Fruit fly (Drosophila melanogaster) whole organism, embryonic: ENCODE results near the gene Pdh.

Experiments
- Adf1 ChIP-seq: fragments of 200-800 bp; sonication (Bioruptor generic); IDR thresholded peaks from 2 replicates; pipeline ENCODE4 v1.3.6; 2022; ENCODE audit warnings: missing biosample characterization, missing genetic modification characterization
- Bdp1 ChIP-seq: fragments of 200-800 bp; sonication (Bioruptor generic); optimal IDR thresholded peaks from 3 replicates; lab custom pipeline; 2016; ENCODE audit warnings: missing biosample characterization, missing genetic modification characterization
- CG1024 ChIP-seq: fragments of 200-800 bp; sonication (Bioruptor generic); IDR thresholded peaks from 2 replicates; pipeline ENCODE4 v1.3.6; 2022; ENCODE audit warnings: missing biosample characterization, missing genetic modification characterization
- CG10979 ChIP-seq: fragments of 200-800 bp; sonication (Bioruptor generic); optimal IDR thresholded peaks from 2 replicates; lab custom pipeline; 2018; ENCODE audit warnings: missing biosample characterization, mild to moderate bottlenecking, missing genetic modification characterization, moderate library complexity
- CG11093 ChIP-seq: fragments of 200-800 bp; sonication (Bioruptor generic); IDR thresholded peaks from 3 replicates; pipeline ENCODE4 v1.3.6; 2022; ENCODE audit warnings: missing biosample characterization, missing genetic modification characterization
- CG12299 ChIP-seq: fragments of 200-800 bp; sonication (Bioruptor generic); optimal IDR thresholded peaks from 2 replicates; lab custom pipeline; 2018; ENCODE audit warnings: missing biosample characterization, mild to moderate bottlenecking, missing genetic modification characterization
- CG14710 ChIP-seq: fragments of 200-800 bp; sonication (Bioruptor generic); optimal IDR thresholded peaks from 3 replicates; lab custom pipeline; 2019; ENCODE audit warnings: missing biosample characterization, mild to moderate bottlenecking, missing genetic modification characterization, moderate library complexity
- CG15073 ChIP-seq: fragments of 200-800 bp; sonication (Bioruptor generic); optimal IDR thresholded peaks from 2 replicates; lab custom pipeline; 2016; ENCODE audit warnings: missing biosample characterization, missing genetic modification characterization
- CG15479 ChIP-seq: fragments of 200-800 bp; sonication (Bioruptor generic); optimal IDR thresholded peaks from 3 replicates; lab custom pipeline; 2019; ENCODE audit warnings: missing biosample characterization, mild to moderate bottlenecking, missing genetic modification characterization, moderate library complexity
- CG18599 ChIP-seq: fragments of 200-800 bp; sonication (Bioruptor generic); optimal IDR thresholded peaks from 3 replicates; lab custom pipeline; 2017; ENCODE audit warnings: missing biosample characterization, missing genetic modification characterization, mild to moderate bottlenecking, moderate library complexity, missing genetic modification reagents
- CG18764 ChIP-seq: fragments of 200-800 bp; sonication (Bioruptor generic); optimal IDR thresholded peaks from 3 replicates; lab custom pipeline; 2016; ENCODE audit warnings: missing biosample characterization, missing genetic modification characterization
- CG2202 ChIP-seq: fragments of 200-800 bp; sonication (Bioruptor generic); optimal IDR thresholded peaks from 2 replicates; lab custom pipeline; 2018; ENCODE audit warnings: missing biosample characterization, mild to moderate bottlenecking, missing genetic modification characterization
- CG3281 ChIP-seq: fragments of 200-800 bp; sonication (Bioruptor generic); optimal IDR thresholded peaks from 3 replicates; lab custom pipeline; 2017; ENCODE audit warnings: missing biosample characterization, mild to moderate bottlenecking, missing genetic modification characterization
- CG33213 ChIP-seq: fragments of 200-800 bp; sonication (Bioruptor generic); optimal IDR thresholded peaks from 3 replicates; lab custom pipeline; 2016; ENCODE audit warnings: missing biosample characterization, missing genetic modification characterization
- CG6175 ChIP-seq: fragments of 200-800 bp; sonication (Bioruptor generic); IDR thresholded peaks from 3 replicates; pipeline ENCODE4 v1.3.6; 2022; ENCODE audit warnings: missing biosample characterization, missing genetic modification characterization
- CG6683 ChIP-seq: fragments of 200-800 bp; sonication (Bioruptor generic); optimal IDR thresholded peaks from 2 replicates; lab custom pipeline; 2017; ENCODE audit warnings: missing biosample characterization, mild to moderate bottlenecking, missing genetic modification characterization, missing genetic modification reagents
- CG8388 ChIP-seq: fragments of 200-800 bp; sonication (Bioruptor generic); optimal IDR thresholded peaks from 2 replicates; lab custom pipeline; 2019; ENCODE audit warnings: missing biosample characterization, mild to moderate bottlenecking, missing genetic modification characterization, moderate library complexity
- CG9817 ChIP-seq: fragments of 200-800 bp; sonication (Bioruptor generic); optimal IDR thresholded peaks from 2 replicates; lab custom pipeline; 2018; ENCODE audit warnings: missing biosample characterization, mild to moderate bottlenecking, missing genetic modification characterization, moderate library complexity
- CrebB ChIP-seq: fragments of 200-800 bp; sonication (Bioruptor generic); optimal IDR thresholded peaks from 3 replicates; lab custom pipeline; 2018; ENCODE audit warnings: missing biosample characterization, mild to moderate bottlenecking, missing genetic modification characterization
- H2.0 ChIP-seq: fragments of 200-800 bp; sonication (Bioruptor generic); IDR thresholded peaks from 2 replicates; pipeline ENCODE4 v1.3.6; 2022; ENCODE audit warnings: missing biosample characterization, missing genetic modification characterization
- HLH4C ChIP-seq: fragments of 200-800 bp; sonication (Bioruptor generic); IDR thresholded peaks from 3 replicates; pipeline ENCODE4 v1.3.6; 2022; ENCODE audit warnings: missing biosample characterization, missing genetic modification characterization; ENCODE audit not compliant: partially characterized antibody
- Meics ChIP-seq: fragments of 200-800 bp; sonication (Bioruptor generic); optimal IDR thresholded peaks from 2 replicates; lab custom pipeline; 2017; ENCODE audit warnings: missing biosample characterization, mild to moderate bottlenecking, missing genetic modification characterization
- NFAT ChIP-seq: fragments of 200-800 bp; sonication (Bioruptor generic); IDR thresholded peaks from 2 replicates; pipeline ENCODE4 v1.3.6; 2022; ENCODE audit warnings: missing biosample characterization, missing genetic modification characterization
- Neu2 ChIP-seq: fragments of 200-800 bp; sonication (Bioruptor generic); optimal IDR thresholded peaks from 3 replicates; lab custom pipeline; 2016; ENCODE audit warnings: missing biosample characterization, missing genetic modification characterization, borderline replicate concordance
- Nf-YA ChIP-seq: fragments of 200-800 bp; sonication (Bioruptor generic); IDR thresholded peaks from 2 replicates; pipeline ENCODE4 v1.3.6; 2022; ENCODE audit warnings: missing biosample characterization, missing genetic modification characterization
- Scr ChIP-seq: fragments of 200-800 bp; sonication (Bioruptor generic); IDR thresholded peaks from 2 replicates; pipeline ENCODE4 v1.3.6; 2022; ENCODE audit warnings: missing biosample characterization, missing genetic modification characterization; ENCODE audit not compliant: partially characterized antibody
- Sry-δ ChIP-seq: fragments of 200-800 bp; sonication (Bioruptor generic); optimal IDR thresholded peaks from 2 replicates; lab custom pipeline; 2016; ENCODE audit warnings: missing biosample characterization, missing genetic modification characterization
- TFAM ChIP-seq: fragments of 200-800 bp; sonication (Bioruptor generic); optimal IDR thresholded peaks from 2 replicates; lab custom pipeline; 2017; ENCODE audit warnings: missing biosample characterization, missing genetic modification characterization, inconsistent platforms
- Usf ChIP-seq: fragments of 200-800 bp; sonication (Bioruptor generic); optimal IDR thresholded peaks from 2 replicates; lab custom pipeline; 2017; ENCODE audit warnings: missing genotype, missing biosample characterization, missing genetic modification characterization
- ato ChIP-seq: fragments of 200-800 bp; sonication (Bioruptor generic); IDR thresholded peaks from 2 replicates; pipeline ENCODE4 v1.3.6; 2022; ENCODE audit warnings: missing biosample characterization, missing genetic modification characterization; ENCODE audit not compliant: partially characterized antibody
- cato ChIP-seq: fragments of 200-800 bp; sonication (Bioruptor generic); optimal IDR thresholded peaks from 2 replicates; lab custom pipeline; 2016; ENCODE audit warnings: missing biosample characterization, missing genetic modification characterization, borderline replicate concordance
- crc ChIP-seq: fragments of 200-800 bp; sonication (Bioruptor generic); optimal IDR thresholded peaks from 2 replicates; lab custom pipeline; 2016; ENCODE audit warnings: missing biosample characterization, missing genetic modification characterization
- dm ChIP-seq: fragments of 200-800 bp; sonication (Bioruptor generic); optimal IDR thresholded peaks from 3 replicates; lab custom pipeline; 2016; ENCODE audit warnings: missing biosample characterization, missing genetic modification characterization
- fu2 ChIP-seq: fragments of 200-800 bp; sonication (Bioruptor generic); optimal IDR thresholded peaks from 2 replicates; lab custom pipeline; 2016; ENCODE audit warnings: missing biosample characterization, missing genetic modification characterization
- gcm2 ChIP-seq: fragments of 200-800 bp; sonication (Bioruptor generic); optimal IDR thresholded peaks from 2 replicates; lab custom pipeline; 2016; ENCODE audit warnings: missing biosample characterization, missing genetic modification characterization
- gt ChIP-seq: fragments of 200-800 bp; sonication (Bioruptor generic); IDR thresholded peaks from 2 replicates; pipeline ENCODE4 v1.3.6; 2022; ENCODE audit warnings: missing biosample characterization, missing genetic modification characterization
- hkb ChIP-seq, 2 experiments: fragments of 200-800 bp in 1 of 2; fragments of >200 bp in 1 of 2; sonication (Bioruptor generic) in 1 of 2; IDR thresholded peaks in 1 of 2; optimal IDR thresholded peaks in 1 of 2; 2 replicates each; pipeline versions ENCODE4 v1.3.6 to Lab custom; 2017 to 2022; ENCODE audit warnings: missing biosample characterization in 1 of 2, missing genetic modification characterization in 1 of 2
- hth ChIP-seq: fragments of >200 bp; optimal IDR thresholded peaks from 2 replicates; lab custom pipeline; 2017; ENCODE audit warnings: inconsistent platforms
- jumu ChIP-seq: fragments of 200-800 bp; sonication (Bioruptor generic); optimal IDR thresholded peaks from 3 replicates; lab custom pipeline; 2016; ENCODE audit warnings: missing biosample characterization, missing genetic modification characterization
- lmd ChIP-seq: fragments of 200-800 bp; sonication (Bioruptor generic); IDR thresholded peaks from 2 replicates; pipeline ENCODE4 v1.3.6; 2022; ENCODE audit warnings: missing biosample characterization, missing genetic modification characterization
- mld ChIP-seq: fragments of 200-800 bp; sonication (Bioruptor generic); IDR thresholded peaks from 3 replicates; pipeline ENCODE4 v1.3.6; 2022; ENCODE audit warnings: missing biosample characterization, missing genetic modification characterization; ENCODE audit not compliant: partially characterized antibody
- pzg ChIP-seq: fragments of 200-800 bp; sonication (Bioruptor generic); optimal IDR thresholded peaks from 3 replicates; lab custom pipeline; 2018; ENCODE audit warnings: missing biosample characterization, mild to moderate bottlenecking, missing genetic modification characterization, moderate library complexity
- ranshi ChIP-seq: fragments of 200-800 bp; sonication (Bioruptor generic); IDR thresholded peaks from 2 replicates; pipeline ENCODE4 v1.3.6; 2022; ENCODE audit warnings: missing biosample characterization, missing genetic modification characterization
- row ChIP-seq: fragments of 200-800 bp; sonication (Bioruptor generic); IDR thresholded peaks from 3 replicates; pipeline ENCODE4 v1.3.6; 2022; ENCODE audit warnings: missing biosample characterization, missing genetic modification characterization
- sc ChIP-seq, 3 experiments: fragments of >200 bp in 2 of 3; fragments of 200-800 bp in 1 of 3; sonication (Bioruptor generic) in 1 of 3; optimal IDR thresholded peaks; 2 replicates in 2 of 3; 3 replicates in 1 of 3; lab custom pipeline; 2017; ENCODE audit warnings: mild to moderate bottlenecking in 1 of 3, missing biosample characterization in 1 of 3, missing genetic modification characterization in 1 of 3, missing genetic modification reagents in 1 of 3
- sd ChIP-seq: fragments of 200-800 bp; sonication (Bioruptor generic); optimal IDR thresholded peaks from 3 replicates; lab custom pipeline; 2018; ENCODE audit warnings: missing biosample characterization, mild to moderate bottlenecking, missing genetic modification characterization, moderate library complexity
- seq ChIP-seq: fragments of 200-800 bp; sonication (Bioruptor generic); IDR thresholded peaks from 2 replicates; pipeline ENCODE4 v1.3.6; 2022; ENCODE audit warnings: missing biosample characterization, missing genetic modification characterization
- vfl ChIP-seq: fragments of 200-800 bp; sonication (Bioruptor generic); optimal IDR thresholded peaks from 2 replicates; lab custom pipeline; 2016; ENCODE audit warnings: missing biosample characterization, missing genetic modification characterization
- zen ChIP-seq: fragments of 200-800 bp; sonication (Bioruptor generic); optimal IDR thresholded peaks from 3 replicates; lab custom pipeline; 2018; ENCODE audit warnings: missing biosample characterization, mild to moderate bottlenecking, missing genetic modification characterization, moderate library complexity

The Pdh gene

DNA sequence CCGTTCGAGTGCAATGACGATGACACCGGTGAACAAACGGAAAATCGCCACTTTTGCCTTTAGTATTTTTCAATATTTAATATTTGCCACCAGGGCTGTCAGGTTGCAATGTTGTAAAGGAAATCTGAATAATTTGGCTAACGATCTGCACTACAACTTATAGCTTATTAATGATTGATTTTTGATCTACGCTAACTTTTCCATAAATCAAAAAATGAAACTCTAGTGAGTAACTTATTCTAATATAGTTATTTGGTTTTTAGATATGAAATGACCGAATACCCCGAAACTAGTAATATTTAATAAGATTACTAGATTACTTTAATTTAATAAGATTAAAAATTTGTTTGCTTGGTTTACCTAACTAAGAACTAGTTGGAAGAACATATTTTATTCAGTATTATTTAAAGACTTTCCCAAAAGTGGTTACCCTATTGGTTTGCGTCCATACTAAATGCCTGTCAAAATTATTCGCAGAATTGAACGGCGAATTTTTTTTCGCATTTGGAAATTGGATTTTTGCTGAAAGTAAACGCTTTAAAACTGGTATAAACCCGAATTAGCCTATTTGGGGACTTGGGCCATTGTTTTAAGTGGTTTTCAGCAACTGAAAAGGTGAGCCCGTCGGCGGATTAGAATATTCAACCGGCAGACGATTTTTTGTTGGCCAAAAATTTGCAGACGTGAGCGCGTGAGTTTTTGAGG is 31.9 kb upstream of the Pdh start, which contains the start of the genes Agpat3 and RAF2 (continued):
- TF ChIP-seq dm (GFP tag; lab: Kevin White, UChicago) (no peak), Nf-YA (no peak), crc (GFP tag; lab: Kevin White, UChicago) (no peak), fu2 (no peak), ato (GFP tag; lab: Robert Waterston, UW) (no peak), hkb (optimal IDR thresholded peaks at IDR 0.05; lab: Kevin White, UChicago) (no peak), hkb (GFP tag; IDR thresholded peaks at IDR 0.05; lab: Robert Waterston, UW) (no peak), Sry-δ (GFP tag; lab: Kevin White, UChicago) (peak; percentile 12), NFAT (GFP tag; lab: Robert Waterston, UW) (0 out of 2 replicates have a peak, but pooled peaks have one; percentile 12), CG10979 (tag; lab: Kevin White, UChicago) (peak; percentile 8), Meics (GFP tag; lab: Kevin White, UChicago) (no peak), CG6175 (GFP tag; lab: Robert Waterston, UW) (no peak), CG15479 (GFP tag; lab: Kevin White, UChicago) (no peak), gcm2 (GFP tag; lab: Kevin White, UChicago) (no peak), row (GFP tag; lab: Robert Waterston, UW) (peak; percentile 80), vfl (GFP tag; lab: Kevin White, UChicago) (no peak), CG8388 (GFP tag; lab: Kevin White, UChicago) (peak; percentile 21), H2.0 (GFP tag; lab: Robert Waterston, UW) (no peak), CG1024 (GFP tag; lab: Robert Waterston, UW) (no peak), CG3281 (no peak), gt (GFP tag; lab: Robert Waterston, UW) (no peak), Bdp1 (GFP tag; lab: Kevin White, UChicago) (no peak), seq (no peak), sc (optimal IDR thresholded peaks at IDR 0.05; lab: Kevin White, UChicago) (no peak), sc (GFP tag; optimal IDR thresholded peaks at IDR 0.05; lab: Kevin White, UChicago) (no peak), lmd (peak; percentile 67), TFAM (GFP tag; lab: Kevin White, UChicago) (no peak), CG15073 (GFP tag; lab: Kevin White, UChicago) (no peak), CrebB (no peak), jumu (GFP tag; lab: Kevin White, UChicago) (no peak), HLH4C (GFP tag; lab: Robert Waterston, UW) (no peak), pzg (GFP tag; lab: Kevin White, UChicago) (peak; percentile 44), CG18764 (GFP tag; lab: Kevin White, UChicago) (peak; percentile 6), Neu2 (GFP tag; lab: Kevin White, UChicago) (no peak), cato (GFP tag; lab: Kevin White, UChicago) (no peak), CG6683 (GFP tag; lab: Kevin White, UChicago) (no peak), CG2202 (tag; lab: Kevin White, UChicago) (no peak), Scr (GFP tag; lab: Robert Waterston, UW) (no peak), CG18599 (GFP tag; lab: Kevin White, UChicago) (no peak), mld (GFP tag; lab: Robert Waterston, UW) (no peak), CG33213 (GFP tag; lab: Kevin White, UChicago) (no peak), CG12299 (tag; lab: Kevin White, UChicago) (no peak), CG14710 (peak; percentile 76), zen (tag; lab: Kevin White, UChicago) (no peak), sd (peak; percentile 27), Adf1 (GFP tag; lab: Robert Waterston, UW) (no peak), hth (lab: Kevin White, UChicago) (no peak), Usf (GFP tag; lab: Kevin White, UChicago) (no peak), CG11093 (GFP tag; lab: Robert Waterston, UW) (no peak), CG9817 (peak; percentile 50), ranshi (GFP tag; lab: Robert Waterston, UW) (no peak; the same call in 1 of the 2 replicates)
